Worm (Caenorhabditis elegans): ENCODE data around the gene Y25C1A.7.

- TF ChIP-seq nhr-6 (tag; optimal IDR thresholded peaks at IDR 0.05): no peak
- TF ChIP-seq nhr-237 (tag; optimal IDR thresholded peaks at IDR 0.05): no peak
- TF ChIP-seq egl-27 (tag; optimal IDR thresholded peaks at IDR 0.05): no peak
- no peak for TF ChIP-seq fos-1 (tag; optimal IDR thresholded peaks at IDR 0.05)
- no peak for TF ChIP-seq alr-1 (tag; optimal IDR thresholded peaks at IDR 0.05)
- no peak for TF ChIP-seq nhr-77 (tag; optimal IDR thresholded peaks at IDR 0.05)
- TF ChIP-seq zag-1 (tag; optimal IDR thresholded peaks at IDR 0.05): no peak
- TF ChIP-seq ztf-11 (tag; optimal IDR thresholded peaks at IDR 0.05): no peak
- no peak for TF ChIP-seq skn-1 (tag; optimal IDR thresholded peaks at IDR 0.05)
- no peak for TF ChIP-seq ama-1 (optimal IDR thresholded peaks at IDR 0.05)
- no peak for TF ChIP-seq nhr-10 (tag; optimal IDR thresholded peaks at IDR 0.05)
- TF ChIP-seq nhr-25 (tag; optimal IDR thresholded peaks at IDR 0.05): no peak
- TF ChIP-seq mab-5 (tag; optimal IDR thresholded peaks at IDR 0.05): no peak
- no peak for TF ChIP-seq peb-1 (tag; optimal IDR thresholded peaks at IDR 0.05)
These were observed 48.1 kb upstream of the Y25C1A.7 start, which contains the start of gene T10D4.6 for ce11 chrII:3118907-3119382.
